Worm (Caenorhabditis elegans): ENCODE results near the gene gbb-2.

Gene gbb-2

ce11 chrIV:4544215-4544614 is 37.7 kb upstream of the gbb-2 start:
- TF ChIP-seq pax-3 (tag; optimal IDR thresholded peaks at IDR 0.05) = no peak
- TF ChIP-seq lin-35 (GFP tag; optimal IDR thresholded peaks at IDR 0.05) = peak in 1 of 2 experiments; percentile 22
- no peak for TF ChIP-seq nhr-84 (tag; optimal IDR thresholded peaks at IDR 0.05)
- no peak for TF ChIP-seq unc-30 (tag; optimal IDR thresholded peaks at IDR 0.05)
- no peak for TF ChIP-seq sup-37 (GFP tag; optimal IDR thresholded peaks at IDR 0.05)
- TF ChIP-seq lin-39 (tag; optimal IDR thresholded peaks at IDR 0.05) = no peak
- TF ChIP-seq fos-1 (tag; optimal IDR thresholded peaks at IDR 0.05) = no peak
- TF ChIP-seq efl-1 (optimal IDR thresholded peaks at IDR 0.05) = no peak
- peak in 1 of 2 experiments; percentile 6 for TF ChIP-seq efl-1 (GFP tag; optimal IDR thresholded peaks at IDR 0.05 in 1 of 2)
- no peak for TF ChIP-seq hpl-2 (GFP tag; optimal IDR thresholded peaks at IDR 0.05)
- TF ChIP-seq unc-62 (GFP tag; optimal IDR thresholded peaks at IDR 0.05) = no peak
- no peak for TF ChIP-seq zag-1 (tag; optimal IDR thresholded peaks at IDR 0.05)
- TF ChIP-seq dsc-1 (tag; optimal IDR thresholded peaks at IDR 0.05) = no peak
- TF ChIP-seq nhr-19 (GFP tag; conservative IDR thresholded peaks at IDR 0.05) = no peak
- no peak for TF ChIP-seq nhr-20 (tag; optimal IDR thresholded peaks at IDR 0.05)
- TF ChIP-seq ztf-4 (tag; optimal IDR thresholded peaks at IDR 0.05) = no peak
- TF ChIP-seq mab-9 (GFP tag; IDR thresholded peaks at IDR 0.05) = no peak
- peak; percentile 51 for TF ChIP-seq elt-2 (tag; optimal IDR thresholded peaks at IDR 0.05)
- no peak for TF ChIP-seq irx-1 (tag; optimal IDR thresholded peaks at IDR 0.05)
- no peak for TF ChIP-seq swsn-7 (tag; optimal IDR thresholded peaks at IDR 0.05)
- TF ChIP-seq vab-15 (tag; optimal IDR thresholded peaks at IDR 0.05) = no peak
- no peak for TF ChIP-seq pag-3 (tag; optimal IDR thresholded peaks at IDR 0.05; ENCODE audit: borderline replicate concordance, insufficient read depth)
- no peak for TF ChIP-seq blmp-1 (tag; optimal IDR thresholded peaks at IDR 0.05)
- TF ChIP-seq ama-1 (optimal IDR thresholded peaks at IDR 0.05) = no peak
- TF ChIP-seq sox-4 (tag; optimal IDR thresholded peaks at IDR 0.05) = no peak
- no peak for TF ChIP-seq lsy-2 (tag; optimal IDR thresholded peaks at IDR 0.05)
- TF ChIP-seq ceh-63 (GFP tag; optimal IDR thresholded peaks at IDR 0.05) = no peak
- no peak for TF ChIP-seq nhr-76 (tag; optimal IDR thresholded peaks at IDR 0.05)

ce11 chrIV:4542972-4543371 is 36.4 kb upstream of the gbb-2 start:
- TF ChIP-seq egl-27 (tag; optimal IDR thresholded peaks at IDR 0.05) (no peak), nhr-12 (tag; optimal IDR thresholded peaks at IDR 0.05) (no peak), aha-1 (tag; optimal IDR thresholded peaks at IDR 0.05) (no peak), unc-98 (GFP tag; IDR thresholded peaks at IDR 0.05) (no peak), ztf-11 (tag; optimal IDR thresholded peaks at IDR 0.05) (no peak), unc-86 (tag; optimal IDR thresholded peaks at IDR 0.05) (no peak), ces-1 (GFP tag; optimal IDR thresholded peaks at IDR 0.05) (no peak), nhr-237 (tag; optimal IDR thresholded peaks at IDR 0.05) (no peak), sup-37 (GFP tag; optimal IDR thresholded peaks at IDR 0.05) (no peak), vab-15 (tag; optimal IDR thresholded peaks at IDR 0.05) (no peak), isw-1 (GFP tag; IDR thresholded peaks at IDR 0.05) (no peak), dsc-1 (tag; optimal IDR thresholded peaks at IDR 0.05) (no peak), pax-3 (tag; optimal IDR thresholded peaks at IDR 0.05) (no peak), xbp-1 (tag; optimal IDR thresholded peaks at IDR 0.05) (no peak)

DNA sequence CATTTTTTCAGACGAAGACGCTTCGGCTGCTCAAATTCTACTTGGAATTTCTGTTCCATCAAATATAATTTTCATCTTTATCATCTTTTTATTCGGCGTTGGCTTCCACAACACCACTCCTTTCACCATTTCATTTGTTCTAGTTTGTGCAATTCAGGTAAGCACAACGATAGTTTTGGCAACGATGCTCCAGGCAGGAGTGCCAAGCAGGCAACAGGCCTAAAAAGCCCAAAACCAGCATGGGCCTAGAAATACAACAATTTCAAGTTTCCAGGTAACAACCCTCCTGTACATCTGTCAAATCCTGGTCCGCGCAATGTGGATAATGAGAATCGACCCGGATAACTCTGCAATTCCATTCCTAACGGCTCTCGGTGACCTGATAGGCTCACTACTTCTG is 34.6 kb upstream of the gbb-2 start:
- TF ChIP-seq nhr-71 (tag; optimal IDR thresholded peaks at IDR 0.05) (no peak), efl-1 (optimal IDR thresholded peaks at IDR 0.05) (no peak), efl-1 (GFP tag; optimal IDR thresholded peaks at IDR 0.05 in 1 of 2) (peak in 1 of 2 experiments; percentile 69)

- TF ChIP-seq nhr-85 (tag) (peak; percentile 62), hpl-2 (GFP tag; optimal IDR thresholded peaks at IDR 0.05) (no peak), snpc-4 (tag; optimal IDR thresholded peaks at IDR 0.05) (peak; percentile 94), ceh-63 (GFP tag; optimal IDR thresholded peaks at IDR 0.05) (no peak)
These were observed 32.1 kb upstream of the gbb-2 start for ce11 chrIV:4538672-4539071.
